Worm (Caenorhabditis elegans) whole organism, L3 larva: ENCODE data around the gene nos-2.

ENCODE experiments used
- R02D3.7 ChIP-seq: fragments of 150-350 bp; optimal IDR thresholded peaks from 2 replicates; lab custom pipeline; 2014; ENCODE audit warnings: missing biosample characterization, missing genetic modification characterization
- ZK546.5 ChIP-seq: sonication (generic microtip); optimal IDR thresholded peaks from 2 replicates; lab custom pipeline; 2017; ENCODE audit warnings: missing biosample characterization, missing genetic modification characterization
- aly-2 ChIP-seq: fragments of 150-350 bp; optimal IDR thresholded peaks from 2 replicates; lab custom pipeline; 2014; ENCODE audit warnings: missing biosample characterization, missing genetic modification characterization
- ama-1 ChIP-seq: fragments of 150-350 bp; optimal IDR thresholded peaks from 2 replicates; lab custom pipeline; 2018
- ceh-16 ChIP-seq: sonication (generic microtip); optimal IDR thresholded peaks from 2 replicates; lab custom pipeline; 2017; ENCODE audit warnings: missing biosample characterization, missing genetic modification characterization
- ceh-28 ChIP-seq: fragments of 150-350 bp; optimal IDR thresholded peaks from 2 replicates; lab custom pipeline; 2014; ENCODE audit warnings: missing biosample characterization, missing genetic modification reagents, missing genetic modification characterization
- ceh-82 ChIP-seq: fragments of 150-350 bp; optimal IDR thresholded peaks from 2 replicates; lab custom pipeline; 2014; ENCODE audit warnings: missing biosample characterization, missing genetic modification characterization
- ceh-9 ChIP-seq: sonication (generic microtip); optimal IDR thresholded peaks from 2 replicates; lab custom pipeline; 2018; ENCODE audit warnings: missing biosample characterization, missing genetic modification characterization
- daf-12 ChIP-seq: fragments of 150-350 bp; optimal IDR thresholded peaks from 2 replicates; lab custom pipeline; 2014; ENCODE audit warnings: missing biosample characterization, missing genetic modification reagents, missing genetic modification characterization
- egl-27 ChIP-seq: sonication (generic microtip); optimal IDR thresholded peaks from 4 replicates; lab custom pipeline; 2017; ENCODE audit warnings: missing biosample characterization, missing genetic modification reagents, missing genetic modification characterization
- egl-5 ChIP-seq: fragments of 150-350 bp; optimal IDR thresholded peaks from 2 replicates; lab custom pipeline; 2017; ENCODE audit warnings: missing biosample characterization, missing genetic modification reagents, missing genetic modification characterization, inconsistent platforms
- elt-1 ChIP-seq: fragments of 150-350 bp; optimal IDR thresholded peaks from 2 replicates; lab custom pipeline; 2014; ENCODE audit warnings: missing biosample characterization, missing genetic modification characterization
- elt-2 ChIP-seq: sonication (generic microtip); optimal IDR thresholded peaks from 2 replicates; lab custom pipeline; 2016; ENCODE audit warnings: missing genetic modification reagents, mild to moderate bottlenecking, missing genetic modification characterization, missing compliant biosample characterization
- elt-3 ChIP-seq, 3 experiments: fragments of 150-350 bp in 1 of 3; sonication (generic microtip) in 2 of 3; optimal IDR thresholded peaks; 2 replicates in 2 of 3; 4 replicates in 1 of 3; lab custom pipeline; 2014 to 2017; ENCODE audit warnings: missing biosample characterization in 3 of 3, missing genetic modification characterization in 3 of 3
- eor-1 ChIP-seq, 2 experiments: fragments of 150-350 bp; optimal IDR thresholded peaks; 2 replicates each; lab custom pipeline; 2014 to 2018; ENCODE audit warnings: missing biosample characterization in 2 of 2, missing genetic modification characterization in 2 of 2
- fkh-10 ChIP-seq: sonication (generic microtip); optimal IDR thresholded peaks from 2 replicates; lab custom pipeline; 2017; ENCODE audit warnings: missing biosample characterization, missing genetic modification reagents, missing genetic modification characterization
- fkh-2 ChIP-seq: fragments of 150-350 bp; optimal IDR thresholded peaks from 2 replicates; lab custom pipeline; 2014; ENCODE audit warnings: missing biosample characterization, missing genetic modification reagents, missing genetic modification characterization
- fos-1 ChIP-seq: fragments of 150-350 bp; optimal IDR thresholded peaks from 2 replicates; lab custom pipeline; 2014; ENCODE audit warnings: missing biosample characterization, missing genetic modification characterization
- hmg-11 ChIP-seq: sonication (generic microtip); optimal IDR thresholded peaks from 2 replicates; lab custom pipeline; 2016; ENCODE audit warnings: missing genetic modification characterization, missing compliant biosample characterization
- jun-1 ChIP-seq: fragments of 150-350 bp; optimal IDR thresholded peaks from 2 replicates; lab custom pipeline; 2014; ENCODE audit warnings: missing biosample characterization, missing genetic modification reagents, missing genetic modification characterization
- lin-15B ChIP-seq: fragments of 150-350 bp; optimal IDR thresholded peaks from 2 replicates; lab custom pipeline; 2014; ENCODE audit warnings: missing biosample characterization, missing genetic modification characterization
- lin-39 ChIP-seq: fragments of 150-350 bp; optimal IDR thresholded peaks from 2 replicates; lab custom pipeline; 2018; ENCODE audit warnings: missing biosample characterization, missing genetic modification reagents, missing genetic modification characterization
- lsy-12 ChIP-seq: sonication (generic microtip); optimal IDR thresholded peaks from 2 replicates; lab custom pipeline; 2016; ENCODE audit warnings: mild to moderate bottlenecking, missing genetic modification characterization, missing compliant biosample characterization
- mdl-1 ChIP-seq: fragments of 150-350 bp; optimal IDR thresholded peaks from 2 replicates; lab custom pipeline; 2014; ENCODE audit warnings: missing biosample characterization, missing genetic modification characterization
- mml-1 ChIP-seq: fragments of 150-350 bp; sonication (generic microtip); optimal IDR thresholded peaks from 3 replicates; lab custom pipeline; 2014; ENCODE audit warnings: missing biosample characterization, missing genetic modification characterization
- nfya-1 ChIP-seq: sonication (generic microtip); optimal IDR thresholded peaks from 2 replicates; lab custom pipeline; 2017; ENCODE audit warnings: missing genetic modification characterization, mild to moderate bottlenecking, missing compliant biosample characterization, antibody characterized with exemption, moderate library complexity; ENCODE audit not compliant: insufficient read depth
- nhr-11 ChIP-seq: fragments of 150-350 bp; optimal IDR thresholded peaks from 2 replicates; lab custom pipeline; 2014; ENCODE audit warnings: missing biosample characterization, missing genetic modification characterization
- nhr-12 ChIP-seq: fragments of 150-350 bp; optimal IDR thresholded peaks from 2 replicates; lab custom pipeline; 2014; ENCODE audit warnings: missing biosample characterization, missing genetic modification characterization
- nhr-23 ChIP-seq: fragments of 150-350 bp; optimal IDR thresholded peaks from 2 replicates; lab custom pipeline; 2014; ENCODE audit warnings: missing biosample characterization, missing genetic modification reagents, missing genetic modification characterization
- nhr-237 ChIP-seq: fragments of 150-350 bp; optimal IDR thresholded peaks from 2 replicates; lab custom pipeline; 2014; ENCODE audit warnings: missing biosample characterization, missing genetic modification characterization
- nhr-25 ChIP-seq: sonication (generic microtip); optimal IDR thresholded peaks from 2 replicates; lab custom pipeline; 2017; ENCODE audit warnings: missing biosample characterization, missing genetic modification characterization
- nhr-28 ChIP-seq: fragments of 150-350 bp; optimal IDR thresholded peaks from 2 replicates; lab custom pipeline; 2014; ENCODE audit warnings: missing biosample characterization, missing genetic modification characterization
- nhr-43 ChIP-seq: sonication (generic microtip); optimal IDR thresholded peaks from 2 replicates; lab custom pipeline; 2016; ENCODE audit warnings: mild to moderate bottlenecking, missing genetic modification characterization, missing compliant biosample characterization; ENCODE audit not compliant: poor library complexity, severe bottlenecking
- nhr-67 ChIP-seq: fragments of 150-350 bp; optimal IDR thresholded peaks from 2 replicates; lab custom pipeline; 2014; ENCODE audit warnings: missing biosample characterization, missing genetic modification characterization
- nhr-76 ChIP-seq: fragments of 150-350 bp; sonication (generic microtip); optimal IDR thresholded peaks from 5 replicates; lab custom pipeline; 2014; ENCODE audit warnings: missing biosample characterization, missing genetic modification characterization
- nhr-77 ChIP-seq: fragments of 150-350 bp; optimal IDR thresholded peaks from 2 replicates; lab custom pipeline; 2014; ENCODE audit warnings: missing biosample characterization, missing genetic modification characterization
- pha-4 ChIP-seq: fragments of 150-350 bp; optimal IDR thresholded peaks from 2 replicates; lab custom pipeline; 2014; ENCODE audit warnings: missing biosample characterization, missing genetic modification reagents, missing genetic modification characterization
- pqm-1 ChIP-seq: fragments of 150-350 bp; optimal IDR thresholded peaks from 2 replicates; lab custom pipeline; 2017; ENCODE audit warnings: missing biosample characterization, missing genetic modification characterization, inconsistent platforms
- sea-2 ChIP-seq: fragments of 150-350 bp; sonication (generic microtip); optimal IDR thresholded peaks from 4 replicates; lab custom pipeline; 2014; ENCODE audit warnings: missing biosample characterization, missing genetic modification reagents, missing genetic modification characterization
- skn-1 ChIP-seq: fragments of 150-350 bp; optimal IDR thresholded peaks from 2 replicates; lab custom pipeline; 2014; ENCODE audit warnings: missing biosample characterization, missing genetic modification characterization
- snpc-4 ChIP-seq: fragments of 150-350 bp; optimal IDR thresholded peaks from 2 replicates; lab custom pipeline; 2014; ENCODE audit warnings: missing biosample characterization, missing genetic modification characterization
- tbx-2 ChIP-seq: sonication (generic microtip); optimal IDR thresholded peaks from 2 replicates; lab custom pipeline; 2016; ENCODE audit warnings: mild to moderate bottlenecking, missing genetic modification characterization, missing compliant biosample characterization
- unc-39 ChIP-seq: sonication (generic microtip); optimal IDR thresholded peaks from 4 replicates; lab custom pipeline; 2017; ENCODE audit warnings: missing biosample characterization, missing genetic modification characterization
- unc-62 ChIP-seq: fragments of 150-350 bp; sonication (generic microtip); optimal IDR thresholded peaks from 4 replicates; lab custom pipeline; 2014; ENCODE audit warnings: missing biosample characterization, missing genetic modification reagents, missing genetic modification characterization
- zag-1 ChIP-seq: fragments of 150-350 bp; optimal IDR thresholded peaks from 2 replicates; lab custom pipeline; 2014; ENCODE audit warnings: missing biosample characterization, missing genetic modification characterization
- ztf-11 ChIP-seq: fragments of 150-350 bp; optimal IDR thresholded peaks from 2 replicates; lab custom pipeline; 2014; ENCODE audit warnings: missing biosample characterization, missing genetic modification characterization
- ztf-4 ChIP-seq: fragments of 150-350 bp; optimal IDR thresholded peaks from 2 replicates; lab custom pipeline; 2014; ENCODE audit warnings: missing biosample characterization, missing genetic modification characterization

The nos-2 gene

ce11 chrII:7111012-7111656 lies 45.7 kb downstream of the nos-2 start:
- no peak for TF ChIP-seq eor-1 (tag; optimal IDR thresholded peaks at IDR 0.05; lab: Kevin White, UChicago)
- no peak for TF ChIP-seq lin-15B (tag; lab: Kevin White, UChicago)
- no peak for TF ChIP-seq mml-1 (tag; lab: Kevin White, UChicago)
- TF ChIP-seq ZK546.5 = no peak
- no peak for TF ChIP-seq lsy-12 (tag; lab: Kevin White, UChicago)
- no peak for TF ChIP-seq egl-5
- TF ChIP-seq nfya-1 (tag; lab: Kevin White, UChicago) = peak; percentile 9
- TF ChIP-seq fkh-10 = peak; percentile 60
- no peak for TF ChIP-seq nhr-25 (tag; lab: Kevin White, UChicago)

DNA sequence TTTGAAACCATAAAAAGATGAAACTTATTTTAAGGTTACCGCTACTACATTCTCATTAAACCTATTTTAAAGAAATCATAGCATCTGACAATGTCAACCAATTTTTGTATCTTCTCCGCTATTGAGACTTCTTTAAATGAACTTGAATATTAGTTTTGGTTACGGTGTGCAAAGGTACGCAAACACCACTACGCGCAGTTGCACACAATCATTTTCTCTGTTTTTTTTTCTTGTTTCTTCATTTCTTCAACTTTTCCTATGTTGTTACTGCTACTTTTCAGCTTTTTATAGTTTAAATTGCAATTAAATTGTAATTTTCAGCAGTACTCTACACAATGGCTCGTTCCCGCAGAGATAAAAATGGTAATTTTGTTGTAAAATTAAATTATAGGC lies 46.2 kb downstream of the nos-2 start, which contains the start of gene F10E7.5:
Gene F10E7.5 (plus strand): TSS at position 322 of the 393 bp plus-strand sequence.
- TF ChIP-seq fkh-10 (peak; percentile 1), ztf-11 (tag; lab: Kevin White, UChicago) (no peak), unc-39 (tag; lab: Kevin White, UChicago) (no peak), ceh-16 (tag; lab: Kevin White, UChicago) (no peak), pha-4 (tag; lab: Kevin White, UChicago) (no peak), lin-15B (tag; lab: Kevin White, UChicago) (peak; percentile 48), elt-1 (no peak), nhr-237 (tag; lab: Kevin White, UChicago) (no peak), zag-1 (tag; lab: Kevin White, UChicago) (no peak), nhr-25 (tag; lab: Kevin White, UChicago) (no peak), nhr-11 (tag; lab: Kevin White, UChicago) (no peak), ceh-82 (tag; lab: Kevin White, UChicago) (peak; percentile 11), elt-3 (tag; optimal IDR thresholded peaks at IDR 0.05; lab: Kevin White, UChicago) (no peak), fos-1 (tag; lab: Kevin White, UChicago) (no peak), pqm-1 (tag; lab: Kevin White, UChicago) (no peak), hmg-11 (tag; lab: Kevin White, UChicago) (no peak), jun-1 (no peak), ama-1 (lab: Kevin White, UChicago) (no peak), lsy-12 (tag; lab: Kevin White, UChicago) (no peak), nhr-12 (tag; lab: Kevin White, UChicago) (no peak), tbx-2 (tag; lab: Kevin White, UChicago) (no peak), snpc-4 (tag; lab: Kevin White, UChicago) (peak; percentile 41), elt-2 (tag; lab: Kevin White, UChicago) (no peak), ceh-9 (tag; lab: Kevin White, UChicago) (no peak), eor-1 (tag; optimal IDR thresholded peaks at IDR 0.05; lab: Kevin White, UChicago) (no peak), fkh-2 (tag; lab: Kevin White, UChicago) (no peak), R02D3.7 (tag; lab: Kevin White, UChicago) (no peak), unc-62 (no peak), ZK546.5 (no peak), aly-2 (no peak), nhr-43 (tag; lab: Kevin White, UChicago) (peak; percentile 13), nhr-76 (tag; lab: Kevin White, UChicago) (no peak), nhr-23 (tag; lab: Kevin White, UChicago) (no peak), lin-39 (peak; percentile 27), ztf-4 (tag; lab: Kevin White, UChicago) (no peak), mdl-1 (tag; lab: Kevin White, UChicago) (no peak), nhr-77 (tag; lab: Kevin White, UChicago) (no peak), mml-1 (tag; lab: Kevin White, UChicago) (no peak), daf-12 (no peak), skn-1 (tag; lab: Kevin White, UChicago) (peak; percentile 3), nhr-28 (tag; lab: Kevin White, UChicago) (no peak), sea-2 (GFP tag; lab: Kevin White, UChicago) (no peak), egl-5 (no peak), nfya-1 (tag; lab: Kevin White, UChicago) (peak; percentile 81), nhr-67 (tag; lab: Kevin White, UChicago) (no peak), ceh-28 (tag; lab: Kevin White, UChicago) (no peak), egl-27 (tag; lab: Kevin White, UChicago) (no peak)
